Fruit fly (Drosophila melanogaster) ovary, adult (tissue): Measurements from ENCODE around the gene CG15818.

ENCODE experiments used
- CG17801 ChIP-seq: fragments of 200-800 bp; optimal IDR thresholded peaks from 2 replicates; lab custom pipeline; 2019; ENCODE audit warnings: missing biosample characterization, mild to moderate bottlenecking, missing genetic modification characterization, moderate library complexity; ENCODE audit not compliant: partially characterized antibody

CG15818 gene

DNA sequence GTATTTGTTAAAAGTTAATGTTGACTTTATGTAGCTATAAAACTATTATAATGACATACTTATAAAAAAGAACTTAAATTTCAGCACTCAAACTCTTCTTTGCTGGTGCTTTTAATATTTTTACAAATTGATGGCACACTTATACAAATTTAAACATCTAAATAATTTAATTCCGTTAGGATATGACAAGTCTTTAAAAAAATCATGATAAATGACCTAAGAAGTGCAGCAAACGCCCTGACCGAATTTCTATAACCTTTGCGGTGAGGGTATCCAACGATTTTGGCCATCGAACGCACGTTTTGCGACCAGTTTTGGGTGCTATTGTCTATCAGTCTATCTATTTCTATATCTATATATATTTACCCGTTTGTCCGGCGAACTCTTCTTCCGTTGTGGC lies 32.2 kb downstream of the CG15818 start:
- TF ChIP-seq CG17801 (GFP tag; lab: Kevin White, UChicago), result no peak

dm6 chr2L:7447820-7448219 lies 37.1 kb downstream of the CG15818 start:
- TF ChIP-seq CG17801 (GFP tag; lab: Kevin White, UChicago), result no peak

DNA sequence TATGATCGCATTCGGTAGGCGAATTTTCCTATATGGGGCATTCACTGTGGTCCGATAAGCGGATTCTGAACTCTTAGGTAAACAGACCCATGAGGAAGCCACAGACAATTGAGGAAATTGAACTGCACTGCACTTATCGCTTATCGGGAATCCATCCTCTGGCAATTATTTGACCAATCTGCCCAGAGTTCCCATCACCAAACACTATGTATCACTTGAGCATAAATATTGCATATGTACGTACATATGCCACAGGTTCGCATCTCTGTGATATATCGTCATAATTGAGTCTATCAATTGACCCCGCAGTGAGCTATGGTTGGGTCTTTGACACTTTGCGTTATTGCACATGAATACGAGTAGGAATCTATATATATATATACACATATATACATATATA lies 37.7 kb downstream of the CG15818 start:
- no peak for TF ChIP-seq CG17801 (GFP tag; lab: Kevin White, UChicago)

DNA sequence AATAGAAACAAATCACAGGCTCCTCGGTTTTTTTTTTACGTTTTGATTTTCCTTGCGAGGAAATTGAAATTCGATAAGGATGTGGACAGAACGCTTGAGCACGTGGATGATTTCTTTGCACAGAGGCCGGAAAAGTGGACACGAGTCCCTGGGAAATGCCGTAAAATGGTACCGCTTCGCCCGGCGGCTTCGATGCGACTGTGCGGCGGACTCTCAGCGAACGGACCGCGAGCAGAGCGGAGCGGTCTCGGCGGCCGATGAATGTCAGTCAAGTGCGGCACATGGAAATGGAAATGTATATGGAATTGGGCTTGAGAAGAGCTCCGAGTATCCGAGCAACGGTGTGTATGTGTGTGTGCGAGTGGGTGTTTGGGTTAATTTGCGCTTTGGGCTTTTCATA lies 40.3 kb downstream of the CG15818 start, which contains the start of gene santa-maria:
Gene santa-maria, minus strand, starts transcription at position 279 of the 400 bp plus-strand sequence.
- no peak for TF ChIP-seq CG17801 (GFP tag; lab: Kevin White, UChicago)

DNA sequence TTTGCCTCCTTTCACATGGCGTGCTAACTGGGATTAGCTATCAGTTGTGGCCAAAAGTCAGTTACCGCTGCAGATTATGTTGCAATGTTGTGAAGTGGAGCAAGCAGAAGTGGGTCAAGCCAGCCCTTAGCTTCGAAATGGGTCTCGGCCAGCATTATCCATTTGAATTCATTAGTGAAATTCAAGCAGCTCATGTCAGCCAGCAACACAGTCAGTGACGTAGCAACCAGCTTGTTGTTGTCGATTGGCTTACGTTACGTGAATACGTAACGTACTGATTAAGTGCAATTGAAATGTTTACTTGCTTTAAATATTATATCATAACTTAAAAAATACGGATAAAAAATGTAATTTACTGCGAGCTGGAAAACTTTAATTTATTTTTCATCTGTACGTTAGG lies 41.4 kb downstream of the CG15818 start:
- no peak for TF ChIP-seq CG17801 (GFP tag; lab: Kevin White, UChicago)

DNA sequence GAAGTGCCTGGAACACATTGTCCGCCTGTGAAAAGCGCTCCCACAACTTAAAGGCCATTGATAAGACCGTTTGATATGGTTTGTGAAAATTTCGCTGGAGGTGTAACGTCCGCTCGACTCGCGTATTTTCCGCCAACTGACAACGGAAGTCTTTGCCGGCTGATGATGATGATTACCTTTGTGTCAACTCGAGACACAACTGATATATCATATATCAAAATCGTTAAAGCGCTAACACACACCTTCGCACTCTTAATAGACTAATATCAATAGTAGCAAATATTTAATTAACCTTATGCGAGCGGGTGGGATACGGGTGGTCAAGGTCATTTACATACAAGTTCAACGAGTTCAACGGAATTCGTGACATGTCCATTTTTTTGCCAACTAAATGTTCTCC lies 43.4 kb downstream of the CG15818 start, which contains the start of gene Gr28a:
Gene Gr28a, minus strand, starts transcription at position 101 of the 400 bp plus-strand sequence.
- no peak for TF ChIP-seq CG17801 (GFP tag; lab: Kevin White, UChicago)
